Worm (Caenorhabditis elegans) whole organism, midembryonic: ENCODE measurements around the gene ets-9.

ENCODE experiments used
- T22C8.4 ChIP-seq: fragments of 200-800 bp; sonication (Bioruptor generic); IDR thresholded peaks from 2 replicates; pipeline ENCODE4 v1.3.6; 2022; ENCODE audit warnings: missing genetic modification characterization, missing compliant biosample characterization
- cog-1 ChIP-seq: sonication (generic microtip); optimal IDR thresholded peaks from 2 replicates; lab custom pipeline; 2016; ENCODE audit warnings: missing genetic modification characterization, missing compliant biosample characterization
- flt-1 ChIP-seq: fragments of 200-800 bp; sonication (Bioruptor generic); IDR thresholded peaks from 2 replicates; pipeline ENCODE4 v1.3.6; 2022; ENCODE audit warnings: missing genetic modification characterization, missing compliant biosample characterization
- klf-2 ChIP-seq: fragments of 200-800 bp; sonication (Bioruptor generic); conservative IDR thresholded peaks from 2 replicates; pipeline ENCODE4 v1.3.6; 2022; ENCODE audit warnings: missing genetic modification reagents, missing genetic modification characterization, missing compliant biosample characterization
- med-1 ChIP-seq: sonication (generic microtip); optimal IDR thresholded peaks from 2 replicates; lab custom pipeline; 2017; ENCODE audit warnings: missing genetic modification characterization, mild to moderate bottlenecking, missing compliant biosample characterization, antibody characterized with exemption, missing genetic modification reagents; ENCODE audit not compliant: insufficient read depth
- ref-1 ChIP-seq: fragments of 200-800 bp; sonication (Bioruptor generic); conservative IDR thresholded peaks from 2 replicates; pipeline ENCODE4 v1.3.6; 2022; ENCODE audit warnings: missing genetic modification reagents, missing genetic modification characterization, missing compliant biosample characterization
- tab-1 ChIP-seq: fragments of 200-800 bp; sonication (Bioruptor generic); IDR thresholded peaks from 2 replicates; pipeline ENCODE4 v1.3.6; 2022; ENCODE audit warnings: missing genetic modification characterization, missing compliant biosample characterization
- ztf-23 ChIP-seq: fragments of 200-800 bp; sonication (Bioruptor generic); IDR thresholded peaks from 2 replicates; pipeline ENCODE4 v1.3.6; 2022; ENCODE audit warnings: missing genetic modification reagents, missing genetic modification characterization, missing compliant biosample characterization
- ztf-29 ChIP-seq: fragments of 200-800 bp; sonication (Bioruptor generic); IDR thresholded peaks from 2 replicates; pipeline ENCODE4 v1.3.6; 2022; ENCODE audit warnings: missing genetic modification reagents, missing genetic modification characterization, missing compliant biosample characterization

ets-9 gene

ce11 chrX:4322847-4323455 is 43.4 kb downstream of the ets-9 start:
- TF ChIP-seq flt-1 (GFP tag; lab: Robert Waterston, UW) (no peak), cog-1 (tag; lab: Kevin White, UChicago) (no peak), klf-2 (GFP tag; lab: Robert Waterston, UW) (no peak), med-1 (GFP tag; lab: Kevin White, UChicago) (no peak), ztf-23 (no peak), tab-1 (no peak), T22C8.4 (no peak), ref-1 (GFP tag; lab: Robert Waterston, UW) (no peak), ztf-29 (GFP tag; lab: Robert Waterston, UW) (no peak)

- TF ChIP-seq tab-1 = no peak
- TF ChIP-seq cog-1 (tag; lab: Kevin White, UChicago) = no peak
- TF ChIP-seq klf-2 (GFP tag; lab: Robert Waterston, UW) = no peak
- no peak for TF ChIP-seq ref-1 (GFP tag; lab: Robert Waterston, UW)
- TF ChIP-seq med-1 (GFP tag; lab: Kevin White, UChicago) = no peak
- no peak for TF ChIP-seq ztf-23
- TF ChIP-seq flt-1 (GFP tag; lab: Robert Waterston, UW) = no peak
- TF ChIP-seq ztf-29 (GFP tag; lab: Robert Waterston, UW) = no peak
- TF ChIP-seq T22C8.4 = no peak
Observed at ce11 chrX:4328816-4329215, 49.3 kb downstream of the ets-9 start, which contains the start of gene C24A8.5. TSS of gene C24A8.5 (minus strand) at chrX:4328916.
